Fruit fly (Drosophila melanogaster): ENCODE data around the gene CG42692.

DNA sequence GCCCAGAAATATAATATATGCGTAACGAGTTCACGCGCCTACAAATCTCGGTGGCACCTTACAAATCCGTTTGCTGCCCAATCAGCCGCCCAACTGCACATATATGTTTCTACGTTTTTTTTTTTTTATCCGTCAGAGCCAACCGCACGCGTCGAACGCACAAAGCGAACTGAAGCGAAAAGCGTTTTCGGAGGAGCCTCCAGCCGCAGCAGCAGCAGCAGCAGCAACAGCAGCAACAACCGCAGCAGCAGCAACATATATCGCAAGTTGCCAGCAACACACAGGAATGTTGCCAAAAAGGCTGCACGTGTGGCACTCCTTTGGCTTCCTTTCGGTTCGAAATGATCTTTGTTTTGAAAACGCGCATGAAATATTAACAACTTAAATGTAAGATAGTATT lies 6.8 kb upstream of the CG42692 start, which contains the start of gene rk:
- TF ChIP-seq psq (optimal IDR thresholded peaks at IDR 0.05): no peak
- TF ChIP-seq Dll (optimal IDR thresholded peaks at IDR 0.05): no peak
- TF ChIP-seq pan (optimal IDR thresholded peaks at IDR 0.05): no peak
- TF ChIP-seq EcR (GFP tag; optimal IDR thresholded peaks at IDR 0.05): no peak
- no peak for TF ChIP-seq usp (GFP tag; optimal IDR thresholded peaks at IDR 0.05)
- TF ChIP-seq CG8478 (optimal IDR thresholded peaks at IDR 0.05): no peak
